Fruit fly (Drosophila melanogaster): ENCODE measurements around the gene anchor.

Gene anchor

dm6 chr3L:17590455-17591216 is 31.0 kb upstream of the anchor start:
- TF ChIP-seq CTCF (optimal IDR thresholded peaks at IDR 0.05) (no peak), CG8478 (optimal IDR thresholded peaks at IDR 0.05) (no peak)

- TF ChIP-seq CG8478 (optimal IDR thresholded peaks at IDR 0.05) (no peak), CTCF (optimal IDR thresholded peaks at IDR 0.05) (no peak)
These were observed 30.5 kb upstream of the anchor start for dm6 chr3L:17591217-17591467.

dm6 chr3L:17593174-17593573 is 28.4 kb upstream of the anchor start:
- no peak for TF ChIP-seq CTCF (optimal IDR thresholded peaks at IDR 0.05)

dm6 chr3L:17595810-17596561 is 25.6 kb upstream of the anchor start:
- TF ChIP-seq CG8478 (optimal IDR thresholded peaks at IDR 0.05) (no peak), CTCF (optimal IDR thresholded peaks at IDR 0.05) (no peak)

- TF ChIP-seq CTCF (optimal IDR thresholded peaks at IDR 0.05) (peak; percentile 93), CG8478 (optimal IDR thresholded peaks at IDR 0.05) (no peak)
These were observed 24.7 kb upstream of the anchor start for dm6 chr3L:17596897-17597296.

- TF ChIP-seq CG8478 (optimal IDR thresholded peaks at IDR 0.05) (no peak), CTCF (optimal IDR thresholded peaks at IDR 0.05) (no peak)
These were observed 17.9 kb upstream of the anchor start for dm6 chr3L:17603528-17604414.

dm6 chr3L:17604891-17605290 is 16.7 kb upstream of the anchor start:
- TF ChIP-seq CTCF (optimal IDR thresholded peaks at IDR 0.05) (no peak), CG8478 (optimal IDR thresholded peaks at IDR 0.05) (no peak)

- TF ChIP-seq CG8478 (optimal IDR thresholded peaks at IDR 0.05) (no peak), CTCF (optimal IDR thresholded peaks at IDR 0.05) (no peak)
These were observed 14.9 kb upstream of the anchor start for dm6 chr3L:17606629-17607287.

dm6 chr3L:17608185-17609067 is 13.2 kb upstream of the anchor start:
- TF ChIP-seq CTCF (optimal IDR thresholded peaks at IDR 0.05) (no peak), CG8478 (optimal IDR thresholded peaks at IDR 0.05) (no peak)

- TF ChIP-seq CG8478 (optimal IDR thresholded peaks at IDR 0.05), result no peak
- TF ChIP-seq CTCF (optimal IDR thresholded peaks at IDR 0.05), result no peak
These were observed 12.6 kb upstream of the anchor start for dm6 chr3L:17609068-17609382.

- TF ChIP-seq CG8478 (optimal IDR thresholded peaks at IDR 0.05) (no peak), CTCF (optimal IDR thresholded peaks at IDR 0.05) (no peak)
These were observed 10.5 kb upstream of the anchor start for dm6 chr3L:17610896-17611711.

dm6 chr3L:17611864-17612505 is 9.6 kb upstream of the anchor start:
- TF ChIP-seq CTCF (optimal IDR thresholded peaks at IDR 0.05) (peak; percentile 38 to 49), CG8478 (optimal IDR thresholded peaks at IDR 0.05) (no peak)

dm6 chr3L:17613292-17613734 is 8.3 kb upstream of the anchor start:
- no peak for TF ChIP-seq CTCF (optimal IDR thresholded peaks at IDR 0.05)
- no peak for TF ChIP-seq CG8478 (optimal IDR thresholded peaks at IDR 0.05)
